Worm (Caenorhabditis elegans) whole organism, L3 larva: ENCODE data around the gene srx-65.

Experiments used
- aly-2 ChIP-seq: fragments of 150-350 bp; optimal IDR thresholded peaks from 2 replicates; lab custom pipeline; 2014; ENCODE audit warnings: missing biosample characterization, missing genetic modification characterization
- egl-27 ChIP-seq: sonication (generic microtip); optimal IDR thresholded peaks from 4 replicates; lab custom pipeline; 2017; ENCODE audit warnings: missing biosample characterization, missing genetic modification reagents, missing genetic modification characterization
- elt-2 ChIP-seq: sonication (generic microtip); optimal IDR thresholded peaks from 2 replicates; lab custom pipeline; 2016; ENCODE audit warnings: missing genetic modification reagents, mild to moderate bottlenecking, missing genetic modification characterization, missing compliant biosample characterization
- pha-4 ChIP-seq: fragments of 150-350 bp; optimal IDR thresholded peaks from 2 replicates; lab custom pipeline; 2014; ENCODE audit warnings: missing biosample characterization, missing genetic modification reagents, missing genetic modification characterization
- pqm-1 ChIP-seq: fragments of 150-350 bp; optimal IDR thresholded peaks from 2 replicates; lab custom pipeline; 2017; ENCODE audit warnings: missing biosample characterization, missing genetic modification characterization, inconsistent platforms
- unc-62 ChIP-seq: fragments of 150-350 bp; sonication (generic microtip); optimal IDR thresholded peaks from 4 replicates; lab custom pipeline; 2014; ENCODE audit warnings: missing biosample characterization, missing genetic modification reagents, missing genetic modification characterization

srx-65 gene

DNA sequence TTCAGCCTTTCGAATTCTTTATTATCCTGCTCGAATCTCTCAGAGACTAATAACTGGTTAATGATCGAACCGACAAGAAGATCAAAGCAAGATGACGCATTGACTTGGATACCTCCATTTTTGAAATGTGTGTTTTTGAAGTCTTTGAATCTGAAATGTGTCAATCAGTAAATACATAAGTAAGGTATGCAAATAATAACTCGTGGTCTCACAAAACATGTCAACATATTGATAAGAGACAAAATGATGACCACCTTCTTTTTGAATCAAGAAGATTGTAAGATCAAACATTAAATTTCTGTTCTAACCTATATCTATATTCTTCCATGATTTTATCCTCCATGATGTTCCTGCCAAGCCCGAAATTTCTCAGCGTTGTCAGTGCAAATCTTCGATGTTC is 47.9 kb downstream of the srx-65 start:
- TF ChIP-seq aly-2 (tag; lab: Kevin White, UChicago): no peak
- peak; percentile 23 for TF ChIP-seq elt-2

DNA sequence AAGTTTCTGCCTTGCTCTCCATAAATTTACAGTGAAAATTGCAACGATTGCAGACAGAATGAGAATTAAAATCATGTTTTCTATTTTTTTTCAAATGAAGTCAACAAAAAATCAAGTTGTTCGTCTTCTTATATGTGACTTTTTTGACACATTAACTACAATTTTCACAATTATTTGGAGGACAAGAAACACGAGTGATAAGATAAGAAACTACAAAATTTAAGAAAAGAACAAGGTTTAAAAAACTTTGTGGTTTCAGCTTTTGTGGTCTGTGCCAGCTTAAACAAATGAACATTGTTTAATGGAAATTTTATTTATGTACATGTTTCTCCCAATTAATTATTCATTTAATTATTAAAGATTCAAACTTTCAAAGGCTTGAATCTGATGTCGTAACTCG is 48.7 kb downstream of the srx-65 start, which contains the start of gene cyp-34A9:
Gene cyp-34A9 (minus strand): TSS at position 131 of the 400 bp plus-strand sequence.
- TF ChIP-seq elt-2 (peak; percentile 80), pqm-1 (peak; percentile 71), egl-27 (tag; lab: Kevin White, UChicago) (no peak), unc-62 (no peak), pha-4 (tag; lab: Kevin White, UChicago) (peak; percentile 10)
- TF ChIP-seq, all 47 proteins: peak for 3
